Worm (Caenorhabditis elegans) whole organism, L3 larva: Measurements from ENCODE around the gene exc-7.

Experiments used
- ZK546.5 ChIP-seq: sonication (generic microtip); optimal IDR thresholded peaks from 2 replicates; lab custom pipeline; 2017; ENCODE audit warnings: missing biosample characterization, missing genetic modification characterization
- aly-2 ChIP-seq: fragments of 150-350 bp; optimal IDR thresholded peaks from 2 replicates; lab custom pipeline; 2014; ENCODE audit warnings: missing biosample characterization, missing genetic modification characterization
- ama-1 ChIP-seq: fragments of 150-350 bp; optimal IDR thresholded peaks from 2 replicates; lab custom pipeline; 2018
- ceh-82 ChIP-seq: fragments of 150-350 bp; optimal IDR thresholded peaks from 2 replicates; lab custom pipeline; 2014; ENCODE audit warnings: missing biosample characterization, missing genetic modification characterization
- daf-12 ChIP-seq: fragments of 150-350 bp; optimal IDR thresholded peaks from 2 replicates; lab custom pipeline; 2014; ENCODE audit warnings: missing biosample characterization, missing genetic modification reagents, missing genetic modification characterization
- lin-39 ChIP-seq: fragments of 150-350 bp; optimal IDR thresholded peaks from 2 replicates; lab custom pipeline; 2018; ENCODE audit warnings: missing biosample characterization, missing genetic modification reagents, missing genetic modification characterization
- mdl-1 ChIP-seq: fragments of 150-350 bp; optimal IDR thresholded peaks from 2 replicates; lab custom pipeline; 2014; ENCODE audit warnings: missing biosample characterization, missing genetic modification characterization
- nhr-11 ChIP-seq: fragments of 150-350 bp; optimal IDR thresholded peaks from 2 replicates; lab custom pipeline; 2014; ENCODE audit warnings: missing biosample characterization, missing genetic modification characterization
- nhr-23 ChIP-seq: fragments of 150-350 bp; optimal IDR thresholded peaks from 2 replicates; lab custom pipeline; 2014; ENCODE audit warnings: missing biosample characterization, missing genetic modification reagents, missing genetic modification characterization
- nhr-25 ChIP-seq: sonication (generic microtip); optimal IDR thresholded peaks from 2 replicates; lab custom pipeline; 2017; ENCODE audit warnings: missing biosample characterization, missing genetic modification characterization
- nhr-28 ChIP-seq: fragments of 150-350 bp; optimal IDR thresholded peaks from 2 replicates; lab custom pipeline; 2014; ENCODE audit warnings: missing biosample characterization, missing genetic modification characterization
- skn-1 ChIP-seq: fragments of 150-350 bp; optimal IDR thresholded peaks from 2 replicates; lab custom pipeline; 2014; ENCODE audit warnings: missing biosample characterization, missing genetic modification characterization
- snpc-4 ChIP-seq: fragments of 150-350 bp; optimal IDR thresholded peaks from 2 replicates; lab custom pipeline; 2014; ENCODE audit warnings: missing biosample characterization, missing genetic modification characterization
- unc-62 ChIP-seq: fragments of 150-350 bp; sonication (generic microtip); optimal IDR thresholded peaks from 4 replicates; lab custom pipeline; 2014; ENCODE audit warnings: missing biosample characterization, missing genetic modification reagents, missing genetic modification characterization

- TF ChIP-seq unc-62: no peak
- TF ChIP-seq ceh-82: no peak
- no peak for TF ChIP-seq nhr-11
- no peak for TF ChIP-seq lin-39 (tag; lab: Kevin White, UChicago)
- no peak for TF ChIP-seq nhr-23 (tag; lab: Kevin White, UChicago)
- TF ChIP-seq nhr-28 (tag; lab: Kevin White, UChicago): no peak
- TF ChIP-seq mdl-1 (tag; lab: Kevin White, UChicago): no peak
- no peak for TF ChIP-seq daf-12 (tag; lab: Kevin White, UChicago)
- no peak for TF ChIP-seq ZK546.5 (tag; lab: Kevin White, UChicago)
- TF ChIP-seq nhr-25: no peak
- TF ChIP-seq snpc-4 (tag; lab: Kevin White, UChicago): no peak
- TF ChIP-seq ama-1 (lab: Kevin White, UChicago): no peak
- no peak for TF ChIP-seq aly-2
- no peak for TF ChIP-seq skn-1 (tag; lab: Kevin White, UChicago)
These were observed 35.0 kb upstream of the exc-7 start, which contains the start of gene sra-3 for ce11 chrII:9540723-9541122.
